Fruit fly (Drosophila melanogaster): ENCODE results near the gene CG7168.

The CG7168 gene

DNA sequence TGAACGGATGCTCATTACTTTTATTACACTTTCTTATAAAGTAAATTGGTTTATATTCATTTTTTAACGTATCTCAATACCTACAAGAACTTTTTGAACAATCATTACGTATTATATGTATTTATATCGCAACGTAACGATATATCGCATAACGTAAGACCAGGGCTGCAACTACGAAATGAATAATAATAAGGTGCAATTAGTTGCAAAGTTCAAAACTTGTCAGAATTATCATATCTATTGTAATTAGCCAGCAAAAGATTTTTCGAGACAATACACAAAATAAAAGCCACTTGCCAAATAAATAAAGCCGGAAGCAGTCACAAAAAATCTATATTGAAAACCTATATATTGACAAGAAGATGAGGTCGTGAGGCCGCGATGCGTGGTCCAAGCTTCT, 10.6 kb downstream of the CG7168 start (continued):
- TF ChIP-seq CG14014 (GFP tag; IDR thresholded peaks at IDR 0.05): peak; percentile 48; the same call in 1 of the 2 replicates
- TF ChIP-seq amos (GFP tag; IDR thresholded peaks at IDR 0.05; ENCODE audit: partially characterized antibody): peak; percentile 70
- peak; percentile 65 for TF ChIP-seq CG16813 (GFP tag; IDR thresholded peaks at IDR 0.05; ENCODE audit: partially characterized antibody)
- TF ChIP-seq zfh1 (GFP tag; IDR thresholded peaks at IDR 0.05): no peak
- TF ChIP-seq nmo (GFP tag; optimal IDR thresholded peaks at IDR 0.05): peak; percentile 4
- peak; percentile 23 for TF ChIP-seq Bteb2 (GFP tag; optimal IDR thresholded peaks at IDR 0.05)
- no peak for TF ChIP-seq ro (GFP tag; IDR thresholded peaks at IDR 0.05)
- TF ChIP-seq Dp (GFP tag; optimal IDR thresholded peaks at IDR 0.05): peak; percentile 48
- TF ChIP-seq grau (tag; optimal IDR thresholded peaks at IDR 0.05): no peak
- TF ChIP-seq GATAe (GFP tag; conservative IDR thresholded peaks at IDR 0.05): no peak
- peak; percentile 75 for TF ChIP-seq CG2120 (GFP tag; optimal IDR thresholded peaks at IDR 0.05)
- peak; percentile 53 for TF ChIP-seq Myb (GFP tag; optimal IDR thresholded peaks at IDR 0.05)
- TF ChIP-seq CG18599 (GFP tag; optimal IDR thresholded peaks at IDR 0.05): peak; percentile 7
- no peak for TF ChIP-seq scrt (GFP tag; optimal IDR thresholded peaks at IDR 0.05)
- TF ChIP-seq lmd (GFP tag; IDR thresholded peaks at IDR 0.05): peak; percentile 25; the same call in 1 of the 2 replicates
- peak; percentile 81 for TF ChIP-seq Bgb (GFP tag; IDR thresholded peaks at IDR 0.05; ENCODE audit: partially characterized antibody)
- no peak for TF ChIP-seq CG11093 (GFP tag; IDR thresholded peaks at IDR 0.05)
- TF ChIP-seq Tbp (GFP tag; optimal IDR thresholded peaks at IDR 0.05): no peak
- TF ChIP-seq CG9437 (GFP tag; optimal IDR thresholded peaks at IDR 0.05): peak; percentile 100
- TF ChIP-seq Dbx (GFP tag; IDR thresholded peaks at IDR 0.05): peak; percentile 37; the same call in 1 of the 3 replicates
- no peak for TF ChIP-seq CG4707 (GFP tag; optimal IDR thresholded peaks at IDR 0.05)
- no peak for TF ChIP-seq wdn (GFP tag; IDR thresholded peaks at IDR 0.05)
- TF ChIP-seq CG32767 (GFP tag; IDR thresholded peaks at IDR 0.05): peak; percentile 33; the same call in 1 of the 2 replicates
- TF ChIP-seq D19B (GFP tag; optimal IDR thresholded peaks at IDR 0.05): no peak
- no peak for TF ChIP-seq Taf1 (GFP tag; IDR thresholded peaks at IDR 0.05)
- TF ChIP-seq CG10274 (GFP tag; optimal IDR thresholded peaks at IDR 0.05): no peak
- no peak for TF ChIP-seq pfk (GFP tag; optimal IDR thresholded peaks at IDR 0.05)
- no peak for TF ChIP-seq stc (GFP tag; IDR thresholded peaks at IDR 0.05)
- peak; percentile 25; the same call in 1 of the 3 replicates for TF ChIP-seq H15 (GFP tag; IDR thresholded peaks at IDR 0.05)
- no peak for TF ChIP-seq Mes4 (GFP tag; optimal IDR thresholded peaks at IDR 0.05)
- TF ChIP-seq phol (tag; optimal IDR thresholded peaks at IDR 0.05): peak; percentile 37
- TF ChIP-seq CG1792 (GFP tag; optimal IDR thresholded peaks at IDR 0.05): peak; percentile 2
- TF ChIP-seq tio (GFP tag; optimal IDR thresholded peaks at IDR 0.05): peak; percentile 13
- peak; percentile 53; the same call in 2 of the 3 replicates for TF ChIP-seq vnd (GFP tag; IDR thresholded peaks at IDR 0.05; ENCODE audit: partially characterized antibody)
- no peak for TF ChIP-seq Rx (GFP tag; IDR thresholded peaks at IDR 0.05)
- no peak for TF ChIP-seq CG31224 (GFP tag; IDR thresholded peaks at IDR 0.05)
- peak; percentile 68 for TF ChIP-seq lilli (GFP tag; optimal IDR thresholded peaks at IDR 0.05)
- no peak for TF ChIP-seq gsb (GFP tag; IDR thresholded peaks at IDR 0.05)
- TF ChIP-seq chinmo (GFP tag; IDR thresholded peaks at IDR 0.05; ENCODE audit: partially characterized antibody): peak; percentile 58; the same call in 1 of the 4 replicates
- TF ChIP-seq tin (GFP tag; optimal IDR thresholded peaks at IDR 0.05): peak; percentile 54
- no peak for TF ChIP-seq CG1832 (GFP tag; optimal IDR thresholded peaks at IDR 0.05)
- TF ChIP-seq vfl (GFP tag; optimal IDR thresholded peaks at IDR 0.05): peak; percentile 15
- no peak for TF ChIP-seq Gsc (GFP tag; IDR thresholded peaks at IDR 0.05)
- TF ChIP-seq CG13287 (GFP tag; IDR thresholded peaks at IDR 0.05; ENCODE audit: partially characterized antibody): peak; percentile 91
- peak; percentile 84 for TF ChIP-seq sens (GFP tag)
- peak; percentile 13 for TF ChIP-seq NfI (GFP tag; optimal IDR thresholded peaks at IDR 0.05)
- TF ChIP-seq CG17359 (tag; optimal IDR thresholded peaks at IDR 0.05): peak; percentile 19
- TF ChIP-seq CG4424 (GFP tag; optimal IDR thresholded peaks at IDR 0.05): peak; percentile 37
- 0 out of 3 replicates have a peak, but pooled peaks have one; percentile 36 for TF ChIP-seq CG14860 (GFP tag; IDR thresholded peaks at IDR 0.05; ENCODE audit: partially characterized antibody)
- TF ChIP-seq HLH4C (GFP tag; IDR thresholded peaks at IDR 0.05; ENCODE audit: partially characterized antibody): peak; percentile 51; the same call in 2 of the 3 replicates
- peak; percentile 6 for TF ChIP-seq CG12942 (GFP tag; optimal IDR thresholded peaks at IDR 0.05)

Measured in whole organism, embryonic.